Fruit fly (Drosophila melanogaster): Measurements from ENCODE around the gene nyo.

DNA sequence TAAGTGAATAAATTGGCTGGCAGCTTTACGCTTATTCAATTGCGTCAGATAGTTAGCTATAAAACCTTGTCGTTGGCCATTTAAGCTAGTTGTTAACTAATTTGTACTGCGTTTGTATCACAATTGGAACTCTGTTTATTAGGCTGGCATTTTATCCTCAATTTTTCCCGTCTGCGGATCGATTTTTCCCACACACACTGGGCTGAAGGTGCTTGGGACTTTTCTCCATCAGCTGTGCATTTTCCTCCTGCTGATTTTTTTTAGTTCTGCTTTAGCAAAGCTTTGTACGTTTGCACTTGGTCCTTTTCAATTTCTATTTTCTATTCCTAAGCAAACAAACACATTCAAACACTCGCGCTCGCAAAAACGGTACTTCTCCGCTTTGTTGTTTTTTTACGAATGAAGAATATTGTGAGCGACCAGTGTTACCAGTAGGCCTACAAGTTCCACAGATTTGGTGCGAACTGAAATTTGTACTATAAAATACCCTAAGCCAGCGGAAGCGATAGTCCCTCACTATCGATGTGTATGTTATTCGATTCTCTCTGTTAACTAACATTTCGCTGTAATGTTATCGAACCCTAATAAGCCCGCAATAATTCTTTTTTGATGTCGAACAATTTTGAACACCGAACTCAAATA is 66.7 kb downstream of the nyo start:
- TF ChIP-seq CG12942 (GFP tag; optimal IDR thresholded peaks at IDR 0.05) (no peak), ab (GFP tag; optimal IDR thresholded peaks at IDR 0.05) (no peak), pfk (GFP tag; optimal IDR thresholded peaks at IDR 0.05) (peak; percentile 80), pzg (GFP tag; optimal IDR thresholded peaks at IDR 0.05) (peak; percentile 98), CTCF (GFP tag; optimal IDR thresholded peaks at IDR 0.05) (peak; percentile 53), z (GFP tag; IDR thresholded peaks at IDR 0.05) (no peak), CG10366 (GFP tag; IDR thresholded peaks at IDR 0.05) (no peak), CG9797 (GFP tag; optimal IDR thresholded peaks at IDR 0.05) (peak; percentile 93), BtbVII (GFP tag; optimal IDR thresholded peaks at IDR 0.05) (no peak)

Measured in whole organism, embryonic.